Fruit fly (Drosophila melanogaster) whole organism, embryonic: ENCODE results near the gene Hr83.

Source experiments
- CG10147 ChIP-seq: fragments of 200-800 bp; sonication (Bioruptor generic); optimal IDR thresholded peaks from 2 replicates; lab custom pipeline; 2019; ENCODE audit warnings: missing biosample characterization, mild to moderate bottlenecking, missing genetic modification characterization, moderate library complexity
- CG10431 ChIP-seq: fragments of 200-800 bp; sonication (Bioruptor generic); optimal IDR thresholded peaks from 3 replicates; lab custom pipeline; 2018; ENCODE audit warnings: missing biosample characterization, mild to moderate bottlenecking, missing genetic modification characterization
- CG11085 ChIP-seq: fragments of 200-800 bp; sonication (Bioruptor generic); IDR thresholded peaks from 2 replicates; pipeline ENCODE4 v1.3.6; 2022; ENCODE audit warnings: missing biosample characterization, missing genetic modification characterization
- CG12104 ChIP-seq: fragments of 200-800 bp; sonication (Bioruptor generic); optimal IDR thresholded peaks from 3 replicates; lab custom pipeline; 2016; ENCODE audit warnings: missing biosample characterization, missing genetic modification characterization
- CG14014 ChIP-seq: fragments of 200-800 bp; sonication (Bioruptor generic); IDR thresholded peaks from 2 replicates; pipeline ENCODE4 v1.3.6; 2022; ENCODE audit warnings: missing biosample characterization, missing genetic modification characterization
- CG17912 ChIP-seq: fragments of 200-800 bp; sonication (Bioruptor generic); optimal IDR thresholded peaks from 2 replicates; lab custom pipeline; 2018; ENCODE audit warnings: missing biosample characterization, mild to moderate bottlenecking, missing genetic modification characterization
- CG1832 ChIP-seq: fragments of 200-800 bp; sonication (Bioruptor generic); optimal IDR thresholded peaks from 2 replicates; lab custom pipeline; 2017; ENCODE audit warnings: missing biosample characterization, mild to moderate bottlenecking, missing genetic modification characterization, inconsistent platforms
- CG3281 ChIP-seq: fragments of 200-800 bp; sonication (Bioruptor generic); optimal IDR thresholded peaks from 3 replicates; lab custom pipeline; 2017; ENCODE audit warnings: missing biosample characterization, mild to moderate bottlenecking, missing genetic modification characterization
- CG4730 ChIP-seq: fragments of 200-800 bp; sonication (Bioruptor generic); IDR thresholded peaks from 2 replicates; pipeline ENCODE4 v1.3.6; 2022; ENCODE audit warnings: missing biosample characterization, missing genetic modification characterization
- CG7928 ChIP-seq: fragments of 200-800 bp; sonication (Bioruptor generic); optimal IDR thresholded peaks from 2 replicates; lab custom pipeline; 2017; ENCODE audit warnings: missing biosample characterization, mild to moderate bottlenecking, missing genetic modification characterization
- CG8765 ChIP-seq: fragments of 200-800 bp; sonication (Bioruptor generic); IDR thresholded peaks from 2 replicates; pipeline ENCODE4 v1.3.6; 2022; ENCODE audit warnings: missing biosample characterization, missing genetic modification characterization
- CG9727 ChIP-seq: fragments of 200-800 bp; sonication (Bioruptor generic); optimal IDR thresholded peaks from 3 replicates; lab custom pipeline; 2017; ENCODE audit warnings: missing biosample characterization, mild to moderate bottlenecking, missing genetic modification characterization
- CTCF ChIP-seq: fragments of 200-800 bp; sonication (Bioruptor generic); optimal IDR thresholded peaks from 2 replicates; lab custom pipeline; 2017; ENCODE audit warnings: missing biosample characterization, mild to moderate bottlenecking, missing genetic modification characterization, moderate library complexity
- Dref ChIP-seq: fragments of 200-800 bp; sonication (Bioruptor generic); IDR thresholded peaks from 2 replicates; pipeline ENCODE4 v1.3.6; 2022; ENCODE audit warnings: missing biosample characterization, missing genetic modification characterization
- Ets65A ChIP-seq: fragments of 200-800 bp; sonication (Bioruptor generic); peaks from one replicate; lab custom pipeline; 2016; ENCODE audit warnings: missing biosample characterization, missing genetic modification characterization
- GATAe ChIP-seq: fragments of 200-800 bp; sonication (Bioruptor generic); conservative IDR thresholded peaks from 2 replicates; pipeline ENCODE4 v1.3.6; 2022; ENCODE audit warnings: missing biosample characterization, missing genetic modification characterization
- Hr78 ChIP-seq, 2 experiments: fragments of 200-800 bp in 1 of 2; fragments of >200 bp in 1 of 2; sonication (Bioruptor generic) in 1 of 2; optimal IDR thresholded peaks; 2 replicates each; lab custom pipeline; 2017 to 2019; ENCODE audit warnings: missing biosample characterization in 2 of 2, missing genetic modification characterization in 2 of 2, mild to moderate bottlenecking in 1 of 2, moderate library complexity in 1 of 2
- Meics ChIP-seq: fragments of 200-800 bp; sonication (Bioruptor generic); optimal IDR thresholded peaks from 2 replicates; lab custom pipeline; 2017; ENCODE audit warnings: missing biosample characterization, mild to moderate bottlenecking, missing genetic modification characterization
- Optix ChIP-seq: fragments of 200-800 bp; sonication (Bioruptor generic); IDR thresholded peaks from 3 replicates; pipeline ENCODE4 v1.3.6; 2022; ENCODE audit warnings: missing biosample characterization, missing genetic modification characterization
- Rx ChIP-seq: fragments of 200-800 bp; sonication (Bioruptor generic); IDR thresholded peaks from 2 replicates; pipeline ENCODE4 v1.3.6; 2022; ENCODE audit warnings: missing biosample characterization, missing genetic modification characterization
- Sox100B ChIP-seq: fragments of 200-800 bp; sonication (Bioruptor generic); optimal IDR thresholded peaks from 3 replicates; lab custom pipeline; 2018; ENCODE audit warnings: missing biosample characterization, mild to moderate bottlenecking, missing genetic modification characterization
- Sry-δ ChIP-seq: fragments of 200-800 bp; sonication (Bioruptor generic); optimal IDR thresholded peaks from 2 replicates; lab custom pipeline; 2016; ENCODE audit warnings: missing biosample characterization, missing genetic modification characterization
- abd-A ChIP-seq: fragments of 200-800 bp; sonication (Bioruptor generic); optimal IDR thresholded peaks from 3 replicates; lab custom pipeline; 2019; ENCODE audit warnings: missing biosample characterization, mild to moderate bottlenecking, missing genetic modification characterization, moderate library complexity
- ap ChIP-seq: fragments of 200-800 bp; sonication (Bioruptor generic); IDR thresholded peaks from 2 replicates; pipeline ENCODE4 v1.3.6; 2022; ENCODE audit warnings: missing biosample characterization, missing genetic modification characterization
- bcd ChIP-seq: fragments of 200-800 bp; sonication (Bioruptor generic); optimal IDR thresholded peaks from 2 replicates; lab custom pipeline; 2017; ENCODE audit warnings: missing biosample characterization, mild to moderate bottlenecking, missing genetic modification characterization
- cas ChIP-seq: fragments of 200-800 bp; sonication (Bioruptor generic); IDR thresholded peaks from 2 replicates; pipeline ENCODE4 v1.3.6; 2022; ENCODE audit warnings: missing biosample characterization, missing genetic modification characterization
- caup ChIP-seq: fragments of 200-800 bp; sonication (Bioruptor generic); optimal IDR thresholded peaks from 3 replicates; lab custom pipeline; 2017; ENCODE audit warnings: missing biosample characterization, mild to moderate bottlenecking, missing genetic modification characterization, moderate library complexity; ENCODE audit not compliant: severe bottlenecking
- fd102C ChIP-seq: fragments of 200-800 bp; sonication (Bioruptor generic); optimal IDR thresholded peaks from 2 replicates; lab custom pipeline; 2018; ENCODE audit warnings: missing biosample characterization, mild to moderate bottlenecking, missing genetic modification characterization, moderate library complexity
- inv ChIP-seq: fragments of 200-800 bp; sonication (Bioruptor generic); IDR thresholded peaks from 2 replicates; pipeline ENCODE4 v1.3.6; 2022; ENCODE audit warnings: missing biosample characterization, missing genetic modification characterization; ENCODE audit not compliant: partially characterized antibody
- lilli ChIP-seq: fragments of 200-800 bp; sonication (Bioruptor generic); optimal IDR thresholded peaks from 3 replicates; lab custom pipeline; 2016; ENCODE audit warnings: missing biosample characterization, missing genetic modification characterization
- mam ChIP-seq: fragments of 200-800 bp; sonication (Bioruptor generic); optimal IDR thresholded peaks from 3 replicates; lab custom pipeline; 2016; ENCODE audit warnings: missing biosample characterization, missing genetic modification characterization
- nerfin-1 ChIP-seq: fragments of 200-800 bp; sonication (Bioruptor generic); optimal IDR thresholded peaks from 3 replicates; lab custom pipeline; 2019; ENCODE audit warnings: missing biosample characterization, mild to moderate bottlenecking, missing genetic modification characterization, moderate library complexity
- pan ChIP-seq, 4 experiments: fragments of >200 bp in 3 of 4; fragments of 200-800 bp in 1 of 4; sonication (Bioruptor generic) in 1 of 4; optimal IDR thresholded peaks in 3 of 4; IDR thresholded peaks in 1 of 4; 2 replicates each; pipeline versions ENCODE4 v1.3.6 to Lab custom; 2017 to 2022; ENCODE audit warnings: missing biosample characterization in 2 of 4, missing genetic modification characterization in 2 of 4, mixed read lengths in 1 of 4
- phol ChIP-seq: fragments of 200-800 bp; sonication (Bioruptor generic); optimal IDR thresholded peaks from 3 replicates; lab custom pipeline; 2018; ENCODE audit warnings: missing biosample characterization, mild to moderate bottlenecking, missing genetic modification characterization, moderate library complexity
- ranshi ChIP-seq: fragments of 200-800 bp; sonication (Bioruptor generic); IDR thresholded peaks from 2 replicates; pipeline ENCODE4 v1.3.6; 2022; ENCODE audit warnings: missing biosample characterization, missing genetic modification characterization
- sc ChIP-seq, 3 experiments: fragments of >200 bp in 2 of 3; fragments of 200-800 bp in 1 of 3; sonication (Bioruptor generic) in 1 of 3; optimal IDR thresholded peaks; 2 replicates in 2 of 3; 3 replicates in 1 of 3; lab custom pipeline; 2017; ENCODE audit warnings: mild to moderate bottlenecking in 1 of 3, missing biosample characterization in 1 of 3, missing genetic modification characterization in 1 of 3, missing genetic modification reagents in 1 of 3
- sens ChIP-seq: fragments of 200-800 bp; sonication (Bioruptor generic); peaks from one replicate; lab custom pipeline; 2016; ENCODE audit warnings: missing biosample characterization, missing genetic modification characterization
- slp2 ChIP-seq: fragments of 200-800 bp; sonication (Bioruptor generic); optimal IDR thresholded peaks from 2 replicates; lab custom pipeline; 2016; ENCODE audit warnings: missing biosample characterization, missing genetic modification characterization
- sug ChIP-seq: fragments of 200-800 bp; optimal IDR thresholded peaks from 2 replicates; lab custom pipeline; 2019; ENCODE audit warnings: missing biosample characterization, mild to moderate bottlenecking, missing genetic modification characterization, moderate library complexity
- toy ChIP-seq: fragments of 200-800 bp; sonication (Bioruptor generic); IDR thresholded peaks from 2 replicates; pipeline ENCODE4 v1.3.6; 2022; ENCODE audit warnings: missing biosample characterization, missing genetic modification characterization
- ttk ChIP-seq: fragments of 200-800 bp; sonication (Bioruptor generic); IDR thresholded peaks from 2 replicates; pipeline ENCODE4 v2.1.2; 2022; ENCODE audit warnings: missing biosample characterization, missing genetic modification characterization
- tup ChIP-seq: fragments of 200-800 bp; sonication (Bioruptor generic); optimal IDR thresholded peaks from 2 replicates; lab custom pipeline; 2016; ENCODE audit warnings: missing biosample characterization, mild to moderate bottlenecking, missing genetic modification characterization, moderate library complexity

Hr83 gene

DNA sequence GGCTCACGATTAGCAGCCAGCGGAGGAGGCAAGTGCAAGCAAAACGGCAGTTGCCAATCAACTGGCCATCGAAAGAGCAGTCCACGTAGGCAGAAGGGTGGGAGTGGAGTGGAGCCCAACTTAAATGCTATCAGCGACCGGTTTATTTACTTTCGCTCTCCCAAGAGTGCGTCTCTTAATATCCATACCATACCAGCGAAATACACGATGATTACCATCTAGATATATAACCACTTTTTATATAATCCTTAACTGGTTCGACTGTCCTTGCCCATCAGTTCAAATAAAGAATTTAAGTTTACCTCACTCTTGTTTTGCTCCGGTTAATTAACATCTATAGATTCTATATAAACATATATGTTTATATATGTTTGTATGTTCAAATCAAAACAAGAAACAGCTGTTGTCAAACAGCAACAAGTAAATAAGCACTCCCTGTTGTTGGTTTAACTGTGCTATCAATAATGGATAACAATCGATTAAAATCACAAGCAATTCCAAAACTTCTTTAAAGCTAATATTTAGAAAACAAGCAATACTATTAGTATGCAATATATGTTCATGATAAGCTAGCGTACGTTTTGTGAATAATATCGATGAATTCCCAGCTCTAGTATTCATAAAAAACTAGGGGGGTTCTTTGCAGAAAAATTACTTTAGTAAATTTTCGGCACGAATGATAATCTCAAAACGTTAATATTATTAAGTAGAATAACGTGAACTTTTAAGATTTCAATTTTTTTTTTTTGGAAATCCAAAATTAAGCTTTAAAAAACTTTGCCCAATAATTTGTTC, 24.7 kb downstream of the Hr83 start (continued):
- TF ChIP-seq lilli: peak; percentile 52
- peak; percentile 41 for TF ChIP-seq mam (GFP tag; lab: Kevin White, UChicago)
- no peak for TF ChIP-seq GATAe (GFP tag; lab: Robert Waterston, UW)
- peak; percentile 16 for TF ChIP-seq nerfin-1
- no peak for TF ChIP-seq CG17912
- TF ChIP-seq Sox100B: peak; percentile 38
- TF ChIP-seq CG1832: no peak
- no peak for TF ChIP-seq CG10431
- peak; percentile 60 for TF ChIP-seq CG10147 (GFP tag; lab: Kevin White, UChicago)
- no peak for TF ChIP-seq Hr78 (GFP tag; optimal IDR thresholded peaks at IDR 0.05; lab: Kevin White, UChicago)
- TF ChIP-seq CG12104 (GFP tag; lab: Kevin White, UChicago): no peak
- TF ChIP-seq CG11085 (GFP tag; lab: Robert Waterston, UW): 0 out of 2 replicates have a peak, but pooled peaks have one; percentile 43
- TF ChIP-seq pan (optimal IDR thresholded peaks at IDR 0.05; lab: Kevin White, UChicago): no peak
- TF ChIP-seq pan (GFP tag; optimal IDR thresholded peaks at IDR 0.05 in 1 of 2, IDR thresholded peaks at IDR 0.05 in 1 of 2): no peak
- TF ChIP-seq toy (GFP tag; lab: Robert Waterston, UW): no peak
- no peak for TF ChIP-seq Rx
- TF ChIP-seq sug: peak; percentile 51
- TF ChIP-seq CTCF (GFP tag; lab: Kevin White, UChicago): no peak
- no peak for TF ChIP-seq sc (optimal IDR thresholded peaks at IDR 0.05; lab: Kevin White, UChicago)
- TF ChIP-seq sc (GFP tag; optimal IDR thresholded peaks at IDR 0.05; lab: Kevin White, UChicago): no peak
- TF ChIP-seq CG4730 (GFP tag; lab: Robert Waterston, UW): no peak
- TF ChIP-seq abd-A (tag; lab: Kevin White, UChicago): no peak
- TF ChIP-seq ap (GFP tag; lab: Robert Waterston, UW): no peak

DNA sequence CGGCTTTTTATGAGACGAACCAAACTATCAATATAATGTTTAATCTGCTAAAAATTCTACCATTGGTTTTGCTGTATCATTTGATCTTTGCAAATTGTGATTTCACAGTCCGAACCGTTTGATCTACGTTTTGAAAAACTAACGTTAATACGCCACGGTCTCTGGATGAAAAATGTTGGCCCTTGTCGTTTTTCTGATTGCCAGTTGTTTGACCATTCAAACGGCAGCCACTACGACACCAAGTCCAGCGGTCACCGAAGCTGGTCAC, 25.2 kb downstream of the Hr83 start, which contains the start of gene CG42564:
TSS of gene CG42564 (plus strand) at position 169 of the 268 bp plus-strand sequence.
- peak; percentile 75 for TF ChIP-seq Meics (GFP tag; lab: Kevin White, UChicago)
- TF ChIP-seq slp2: no peak
- peak; percentile 47 for TF ChIP-seq Ets65A (GFP tag; lab: Kevin White, UChicago)
- peak; percentile 2 for TF ChIP-seq Sry-δ (GFP tag; lab: Kevin White, UChicago)
- no peak for TF ChIP-seq cas (GFP tag; lab: Robert Waterston, UW)
- no peak for TF ChIP-seq CG8765 (GFP tag; lab: Robert Waterston, UW)
- no peak for TF ChIP-seq ttk (GFP tag; lab: Robert Waterston, UW)
- no peak for TF ChIP-seq CG9727 (GFP tag; lab: Kevin White, UChicago)
- TF ChIP-seq caup (GFP tag; lab: Kevin White, UChicago): no peak
- peak; percentile 7 for TF ChIP-seq sens
- no peak for TF ChIP-seq ranshi (GFP tag; lab: Robert Waterston, UW)
- TF ChIP-seq inv (GFP tag; lab: Robert Waterston, UW): no peak
- no peak for TF ChIP-seq tup (GFP tag; lab: Kevin White, UChicago)
- TF ChIP-seq, all 482 proteins: peak for 4

DNA sequence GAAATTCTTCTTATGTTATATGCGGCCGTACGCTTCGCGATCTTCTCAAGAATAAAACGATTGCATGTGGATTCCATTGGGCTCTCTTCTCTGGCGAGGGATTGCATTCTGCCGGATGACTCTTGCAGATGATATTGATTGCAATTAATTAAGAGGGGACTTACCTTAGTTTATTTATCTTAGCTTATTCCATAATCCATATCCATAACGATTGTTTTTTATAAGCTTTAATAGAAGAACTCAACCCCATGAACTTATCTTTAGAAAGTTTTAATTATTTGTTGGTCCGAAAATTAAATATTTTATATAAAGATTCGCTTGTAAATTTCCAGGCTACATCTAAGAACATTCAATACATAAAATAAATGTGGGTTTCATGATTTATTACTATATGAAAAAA, 26.9 kb downstream of the Hr83 start, which contains the start of gene CRAT:
TSS of gene CRAT (minus strand) at position 101 of the 400 bp plus-strand sequence.
- no peak for TF ChIP-seq Optix
- TF ChIP-seq CG9727 (GFP tag; lab: Kevin White, UChicago): no peak
- no peak for TF ChIP-seq bcd (GFP tag; lab: Kevin White, UChicago)
- TF ChIP-seq CG14014 (GFP tag; lab: Robert Waterston, UW): no peak
- no peak for TF ChIP-seq Dref (GFP tag; lab: Robert Waterston, UW)
- no peak for TF ChIP-seq fd102C (GFP tag; lab: Kevin White, UChicago)
- TF ChIP-seq phol (tag; lab: Kevin White, UChicago): no peak
- no peak for TF ChIP-seq CG3281 (GFP tag; lab: Kevin White, UChicago)
- no peak for TF ChIP-seq CG7928
